Fruit fly (Drosophila melanogaster) whole organism, embryonic: ENCODE results near the gene Galphai.

Experiments used
- Ada2b ChIP-seq: fragments of 200-800 bp; sonication (Bioruptor generic); IDR thresholded peaks from 2 replicates; pipeline ENCODE4 v1.3.6; 2022; ENCODE audit warnings: missing biosample characterization, missing genetic modification characterization
- Aef1 ChIP-seq: fragments of 200-800 bp; sonication (Bioruptor generic); IDR thresholded peaks from 3 replicates; pipeline ENCODE4 v1.3.6; 2022; ENCODE audit warnings: missing biosample characterization, missing genetic modification characterization
- Atf6 ChIP-seq: fragments of 200-800 bp; sonication (Bioruptor generic); IDR thresholded peaks from 2 replicates; pipeline ENCODE4 v1.3.6; 2022; ENCODE audit warnings: missing biosample characterization, missing genetic modification characterization
- CG1024 ChIP-seq: fragments of 200-800 bp; sonication (Bioruptor generic); IDR thresholded peaks from 2 replicates; pipeline ENCODE4 v1.3.6; 2022; ENCODE audit warnings: missing biosample characterization, missing genetic modification characterization
- CG10366 ChIP-seq: fragments of 200-800 bp; sonication (Bioruptor generic); IDR thresholded peaks from 2 replicates; pipeline ENCODE4 v1.3.6; 2022; ENCODE audit warnings: missing biosample characterization, missing genetic modification characterization
- CG11085 ChIP-seq: fragments of 200-800 bp; sonication (Bioruptor generic); IDR thresholded peaks from 2 replicates; pipeline ENCODE4 v1.3.6; 2022; ENCODE audit warnings: missing biosample characterization, missing genetic modification characterization
- CG11504 ChIP-seq: fragments of 200-800 bp; sonication (Bioruptor generic); optimal IDR thresholded peaks from 3 replicates; lab custom pipeline; 2019; ENCODE audit warnings: missing biosample characterization, mild to moderate bottlenecking, missing genetic modification characterization, moderate library complexity
- CG11696 ChIP-seq: fragments of 200-800 bp; sonication (Bioruptor generic); IDR thresholded peaks from 2 replicates; pipeline ENCODE4 v1.3.6; 2022; ENCODE audit warnings: missing biosample characterization, missing genetic modification characterization
- CG12769 ChIP-seq: fragments of 200-800 bp; sonication (Bioruptor generic); optimal IDR thresholded peaks from 2 replicates; lab custom pipeline; 2019; ENCODE audit warnings: missing biosample characterization, mild to moderate bottlenecking, missing genetic modification characterization, moderate library complexity
- CG13287 ChIP-seq: fragments of 200-800 bp; sonication (Bioruptor generic); IDR thresholded peaks from 2 replicates; pipeline ENCODE4 v1.3.6; 2022; ENCODE audit warnings: missing biosample characterization, missing genetic modification characterization; ENCODE audit not compliant: partially characterized antibody
- CG13424 ChIP-seq: fragments of 200-800 bp; sonication (Bioruptor generic); optimal IDR thresholded peaks from 2 replicates; lab custom pipeline; 2019; ENCODE audit warnings: missing biosample characterization, mild to moderate bottlenecking, missing genetic modification characterization, moderate library complexity
- CG13894 ChIP-seq: fragments of 200-800 bp; sonication (Bioruptor generic); optimal IDR thresholded peaks from 3 replicates; lab custom pipeline; 2018; ENCODE audit warnings: missing biosample characterization, mild to moderate bottlenecking, missing genetic modification characterization, moderate library complexity
- CG14014 ChIP-seq: fragments of 200-800 bp; sonication (Bioruptor generic); IDR thresholded peaks from 2 replicates; pipeline ENCODE4 v1.3.6; 2022; ENCODE audit warnings: missing biosample characterization, missing genetic modification characterization
- CG1603 ChIP-seq: fragments of 200-800 bp; sonication (Bioruptor generic); optimal IDR thresholded peaks from 2 replicates; lab custom pipeline; 2019; ENCODE audit warnings: missing biosample characterization, mild to moderate bottlenecking, missing genetic modification characterization, moderate library complexity
- CG17385 ChIP-seq: fragments of 200-800 bp; sonication (Bioruptor generic); optimal IDR thresholded peaks from 3 replicates; lab custom pipeline; 2018; ENCODE audit warnings: missing biosample characterization, mild to moderate bottlenecking, missing genetic modification characterization
- CG18262 ChIP-seq: fragments of 200-800 bp; optimal IDR thresholded peaks from 3 replicates; lab custom pipeline; 2019; ENCODE audit warnings: missing biosample characterization, mild to moderate bottlenecking, missing genetic modification characterization, moderate library complexity
- CG2129 ChIP-seq: fragments of 200-800 bp; sonication (Bioruptor generic); IDR thresholded peaks from 2 replicates; pipeline ENCODE4 v1.3.6; 2022; ENCODE audit warnings: missing biosample characterization, missing genetic modification characterization; ENCODE audit not compliant: partially characterized antibody
- CG32532 ChIP-seq: fragments of 200-800 bp; sonication (Bioruptor generic); IDR thresholded peaks from 2 replicates; pipeline ENCODE4 v1.3.6; 2022; ENCODE audit warnings: missing biosample characterization, missing genetic modification characterization
- CG32767 ChIP-seq: fragments of 200-800 bp; sonication (Bioruptor generic); IDR thresholded peaks from 2 replicates; pipeline ENCODE4 v1.3.6; 2022; ENCODE audit warnings: missing biosample characterization, missing genetic modification characterization
- CG3281 ChIP-seq: fragments of 200-800 bp; sonication (Bioruptor generic); optimal IDR thresholded peaks from 3 replicates; lab custom pipeline; 2017; ENCODE audit warnings: missing biosample characterization, mild to moderate bottlenecking, missing genetic modification characterization
- CG3726 ChIP-seq: fragments of 200-800 bp; sonication (Bioruptor generic); IDR thresholded peaks from 3 replicates; pipeline ENCODE4, ENCODE4 v1.3.6; 2022; ENCODE audit warnings: missing biosample characterization, missing genetic modification characterization
- CG4730 ChIP-seq: fragments of 200-800 bp; sonication (Bioruptor generic); IDR thresholded peaks from 2 replicates; pipeline ENCODE4 v1.3.6; 2022; ENCODE audit warnings: missing biosample characterization, missing genetic modification characterization
- CG8290 ChIP-seq, 3 experiments: fragments of 200-800 bp; sonication (Bioruptor generic); optimal IDR thresholded peaks; 2 replicates each; lab custom pipeline; 2016 to 2019; ENCODE audit warnings: missing biosample characterization in 3 of 3, missing genetic modification characterization in 3 of 3, mild to moderate bottlenecking in 2 of 3, moderate library complexity in 1 of 3
- CG8388 ChIP-seq: fragments of 200-800 bp; sonication (Bioruptor generic); optimal IDR thresholded peaks from 2 replicates; lab custom pipeline; 2019; ENCODE audit warnings: missing biosample characterization, mild to moderate bottlenecking, missing genetic modification characterization, moderate library complexity
- CG9932 ChIP-seq: fragments of 200-800 bp; sonication (Bioruptor generic); IDR thresholded peaks from 2 replicates; pipeline ENCODE4 v1.3.6; 2022; ENCODE audit warnings: missing biosample characterization, missing genetic modification characterization
- D ChIP-seq, 2 experiments: fragments of 200-800 bp in 1 of 2; fragments of >200 bp in 1 of 2; sonication (Bioruptor generic) in 1 of 2; optimal IDR thresholded peaks; 2 replicates in 1 of 2; 3 replicates in 1 of 2; lab custom pipeline; 2017; ENCODE audit warnings: mild to moderate bottlenecking in 1 of 2, missing biosample characterization in 1 of 2, missing genetic modification characterization in 1 of 2, missing genetic modification reagents in 1 of 2
- Dip2 ChIP-seq: fragments of 200-800 bp; sonication (Bioruptor generic); IDR thresholded peaks from 2 replicates; pipeline ENCODE4 v1.3.6; 2022; ENCODE audit warnings: missing biosample characterization, missing genetic modification characterization
- Drgx ChIP-seq: fragments of 200-800 bp; sonication (Bioruptor generic); IDR thresholded peaks from 2 replicates; pipeline ENCODE4 v1.3.6; 2022; ENCODE audit warnings: missing biosample characterization, missing genetic modification characterization
- E2f1 ChIP-seq: fragments of 200-800 bp; sonication (Bioruptor generic); IDR thresholded peaks from 2 replicates; pipeline ENCODE4 v1.3.6; 2022; ENCODE audit warnings: missing biosample characterization, missing genetic modification characterization
- Hmr ChIP-seq: fragments of 200-800 bp; sonication (Bioruptor generic); optimal IDR thresholded peaks from 3 replicates; lab custom pipeline; 2017; ENCODE audit warnings: mild to moderate bottlenecking, missing biosample characterization, missing genetic modification reagents, missing genetic modification characterization
- Jarid2 ChIP-seq: fragments of 200-800 bp; sonication (Bioruptor generic); optimal IDR thresholded peaks from 3 replicates; lab custom pipeline; 2017; ENCODE audit warnings: mild to moderate bottlenecking, missing biosample characterization, missing genetic modification reagents, missing genetic modification characterization
- Med ChIP-seq: fragments of 200-800 bp; sonication (Bioruptor generic); peaks from one replicate; lab custom pipeline; 2016; ENCODE audit warnings: missing biosample characterization, missing genetic modification characterization, mild to moderate bottlenecking, inconsistent platforms, moderate library complexity
- Nf-YB ChIP-seq: fragments of 200-800 bp; sonication (Bioruptor generic); optimal IDR thresholded peaks from 3 replicates; lab custom pipeline; 2019; ENCODE audit warnings: missing biosample characterization, mild to moderate bottlenecking, missing genetic modification characterization, moderate library complexity
- Oli ChIP-seq: fragments of 200-800 bp; sonication (Bioruptor generic); optimal IDR thresholded peaks from 2 replicates; lab custom pipeline; 2018; ENCODE audit warnings: missing biosample characterization, mild to moderate bottlenecking, missing genetic modification characterization, moderate library complexity
- Optix ChIP-seq: fragments of 200-800 bp; sonication (Bioruptor generic); IDR thresholded peaks from 3 replicates; pipeline ENCODE4 v1.3.6; 2022; ENCODE audit warnings: missing biosample characterization, missing genetic modification characterization
- Sox102F ChIP-seq: fragments of 200-800 bp; sonication (Bioruptor generic); optimal IDR thresholded peaks from 2 replicates; lab custom pipeline; 2018; ENCODE audit warnings: missing biosample characterization, mild to moderate bottlenecking, missing genetic modification characterization, moderate library complexity
- Trl ChIP-seq, 3 experiments: fragments of >200 bp in 2 of 3; fragments of 200-800 bp in 1 of 3; sonication (Bioruptor generic) in 1 of 3; optimal IDR thresholded peaks; 2 replicates in 1 of 3; 3 replicates in 2 of 3; lab custom pipeline; 2016 to 2017; ENCODE audit warnings: missing biosample characterization in 1 of 3, missing genetic modification characterization in 1 of 3
- abd-A ChIP-seq: fragments of 200-800 bp; sonication (Bioruptor generic); optimal IDR thresholded peaks from 3 replicates; lab custom pipeline; 2019; ENCODE audit warnings: missing biosample characterization, mild to moderate bottlenecking, missing genetic modification characterization, moderate library complexity
- chinmo ChIP-seq: fragments of 200-800 bp; sonication (Bioruptor generic); IDR thresholded peaks from 4 replicates; pipeline ENCODE4 v1.3.6; 2022; ENCODE audit warnings: missing biosample characterization, missing genetic modification characterization; ENCODE audit not compliant: partially characterized antibody
- fd102C ChIP-seq: fragments of 200-800 bp; sonication (Bioruptor generic); optimal IDR thresholded peaks from 2 replicates; lab custom pipeline; 2018; ENCODE audit warnings: missing biosample characterization, mild to moderate bottlenecking, missing genetic modification characterization, moderate library complexity
- nmo ChIP-seq: fragments of 200-800 bp; sonication (Bioruptor generic); optimal IDR thresholded peaks from 2 replicates; lab custom pipeline; 2018; ENCODE audit warnings: missing biosample characterization, mild to moderate bottlenecking, missing genetic modification characterization, moderate library complexity
- row ChIP-seq: fragments of 200-800 bp; sonication (Bioruptor generic); IDR thresholded peaks from 3 replicates; pipeline ENCODE4 v1.3.6; 2022; ENCODE audit warnings: missing biosample characterization, missing genetic modification characterization
- sens-2 ChIP-seq: fragments of 200-800 bp; sonication (Bioruptor generic); IDR thresholded peaks from 2 replicates; pipeline ENCODE4 v1.3.6; 2022; ENCODE audit warnings: missing biosample characterization, missing genetic modification characterization
- seq ChIP-seq: fragments of 200-800 bp; sonication (Bioruptor generic); IDR thresholded peaks from 2 replicates; pipeline ENCODE4 v1.3.6; 2022; ENCODE audit warnings: missing biosample characterization, missing genetic modification characterization
- slbo ChIP-seq: fragments of 200-800 bp; sonication (Bioruptor generic); IDR thresholded peaks from 2 replicates; pipeline ENCODE4 v1.3.6; 2022; ENCODE audit warnings: missing biosample characterization, missing genetic modification characterization
- zen2 ChIP-seq: fragments of 200-800 bp; sonication (Bioruptor generic); IDR thresholded peaks from 3 replicates; pipeline ENCODE4 v1.3.6; 2022; ENCODE audit warnings: missing biosample characterization, missing genetic modification characterization; ENCODE audit not compliant: partially characterized antibody

Gene Galphai

dm6 chr3L:7013568-7014305, 33.9 kb upstream of the Galphai start (continued):
- TF ChIP-seq Trl (optimal IDR thresholded peaks at IDR 0.05; lab: Kevin White, UChicago) (peak; percentile 12 to 54), Trl (GFP tag; optimal IDR thresholded peaks at IDR 0.05; lab: Kevin White, UChicago) (no peak), Jarid2 (GFP tag; lab: Kevin White, UChicago) (peak; percentile 61), CG10366 (peak; percentile 59), Nf-YB (no peak), slbo (peak; percentile 75), CG1024 (GFP tag; lab: Robert Waterston, UW) (0 out of 2 replicates have a peak, but pooled peaks have one; percentile 22), seq (GFP tag; lab: Robert Waterston, UW) (peak; percentile 22; the same call in 1 of the 2 replicates), row (GFP tag; lab: Robert Waterston, UW) (peak; percentile 62), nmo (peak; percentile 2), CG32532 (GFP tag; lab: Robert Waterston, UW) (peak; percentile 89), Optix (no peak), CG3726 (GFP tag; lab: Robert Waterston, UW) (0 out of 3 replicates have a peak, but pooled peaks have one; percentile 6), CG32767 (GFP tag; lab: Robert Waterston, UW) (peak; percentile 40), CG12769 (tag; lab: Kevin White, UChicago) (peak; percentile 38), CG8290 (GFP tag; optimal IDR thresholded peaks at IDR 0.05; lab: Kevin White, UChicago) (no peak), CG8290 (tag; optimal IDR thresholded peaks at IDR 0.05; lab: Kevin White, UChicago) (peak in 1 of 2 experiments; percentile 18), CG13287 (GFP tag; lab: Robert Waterston, UW) (peak; percentile 53), sens-2 (GFP tag; lab: Robert Waterston, UW) (peak; percentile 19; the same call in 1 of the 2 replicates), CG4730 (GFP tag; lab: Robert Waterston, UW) (peak; percentile 63; the same call in 1 of the 2 replicates), CG8388 (no peak), zen2 (GFP tag; lab: Robert Waterston, UW) (peak; percentile 52; the same call in 2 of the 3 replicates), CG11696 (peak; percentile 52), CG2129 (GFP tag; lab: Robert Waterston, UW) (no peak), fd102C (GFP tag; lab: Kevin White, UChicago) (no peak), CG1603 (tag; lab: Kevin White, UChicago) (peak; percentile 10), abd-A (tag; lab: Kevin White, UChicago) (peak; percentile 23), CG11085 (GFP tag; lab: Robert Waterston, UW) (peak; percentile 42; the same call in 1 of the 2 replicates), CG9932 (GFP tag; lab: Robert Waterston, UW) (peak; percentile 46), Aef1 (GFP tag; lab: Robert Waterston, UW) (0 out of 3 replicates have a peak, but pooled peaks have one; percentile 9), CG13424 (tag; lab: Kevin White, UChicago) (peak; percentile 22), CG11504 (tag; lab: Kevin White, UChicago) (peak; percentile 18), CG3281 (GFP tag; lab: Kevin White, UChicago) (peak; percentile 23), Dip2 (GFP tag; lab: Robert Waterston, UW) (no peak), Drgx (GFP tag; lab: Robert Waterston, UW) (peak; percentile 27; the same call in 1 of the 2 replicates), Atf6 (GFP tag; lab: Robert Waterston, UW) (peak; percentile 46; the same call in 1 of the 2 replicates), Med (GFP tag; lab: Kevin White, UChicago) (peak; percentile 90), CG17385 (peak; percentile 37), chinmo (GFP tag; lab: Robert Waterston, UW) (0 out of 4 replicates have a peak, but pooled peaks have one; percentile 68), Oli (tag; lab: Kevin White, UChicago) (peak; percentile 33), E2f1 (peak; percentile 56; the same call in 1 of the 2 replicates), CG18262 (tag; lab: Kevin White, UChicago) (peak; percentile 33), CG14014 (GFP tag; lab: Robert Waterston, UW) (peak; percentile 35; the same call in 1 of the 2 replicates), CG13894 (tag; lab: Kevin White, UChicago) (peak; percentile 31), Ada2b (GFP tag; lab: Robert Waterston, UW) (0 out of 2 replicates have a peak, but pooled peaks have one; percentile 9), D (optimal IDR thresholded peaks at IDR 0.05; lab: Kevin White, UChicago) (no peak), D (GFP tag; optimal IDR thresholded peaks at IDR 0.05; lab: Kevin White, UChicago) (no peak), Sox102F (peak; percentile 48), Hmr (GFP tag; lab: Kevin White, UChicago) (peak; percentile 28)
